Worm (Caenorhabditis elegans) whole organism, L3 larva: ENCODE data around the gene rack-1.

Source experiments
- nfya-1 ChIP-seq: sonication (generic microtip); optimal IDR thresholded peaks from 2 replicates; lab custom pipeline; 2017; ENCODE audit warnings: missing genetic modification characterization, mild to moderate bottlenecking, missing compliant biosample characterization, antibody characterized with exemption, moderate library complexity; ENCODE audit not compliant: insufficient read depth
- pha-4 ChIP-seq: fragments of 150-350 bp; optimal IDR thresholded peaks from 2 replicates; lab custom pipeline; 2014; ENCODE audit warnings: missing biosample characterization, missing genetic modification reagents, missing genetic modification characterization
- ztf-4 ChIP-seq: fragments of 150-350 bp; optimal IDR thresholded peaks from 2 replicates; lab custom pipeline; 2014; ENCODE audit warnings: missing biosample characterization, missing genetic modification characterization

DNA sequence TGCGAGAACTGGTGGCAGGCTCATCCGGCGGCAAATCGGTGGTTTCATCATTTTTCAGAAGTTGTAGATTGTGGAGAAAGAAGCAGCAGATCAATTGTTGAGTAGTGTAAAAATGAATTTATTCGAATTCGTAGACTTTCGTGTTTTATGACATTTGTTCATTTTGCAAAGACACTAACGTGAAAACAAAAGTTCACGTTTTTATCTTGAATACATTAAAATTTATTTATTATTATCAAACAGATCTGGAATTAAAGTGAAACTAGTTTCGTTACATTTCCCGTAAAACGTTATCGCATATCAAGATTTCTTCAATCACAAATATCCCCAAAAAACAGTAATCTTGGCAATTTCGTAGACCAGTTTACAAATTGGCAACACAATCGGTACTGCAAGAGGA lies 29.6 kb upstream of the rack-1 start, which contains the start of gene T14G10.8:
- TF ChIP-seq nfya-1: no peak
- TF ChIP-seq ztf-4 (tag; lab: Kevin White, UChicago): no peak
- no peak for TF ChIP-seq pha-4 (tag; lab: Kevin White, UChicago)
